Worm (Caenorhabditis elegans) whole organism, L2 larva: ENCODE measurements around the gene F46C5.7.

Experiments used
- F13H6.1 ChIP-seq: sonication (generic microtip); optimal IDR thresholded peaks from 2 replicates; lab custom pipeline; 2016; ENCODE audit warnings: missing genetic modification characterization, missing compliant biosample characterization
- lsy-2 ChIP-seq, 2 experiments: fragments of 150-350 bp in 1 of 2; sonication (generic microtip) in 1 of 2; optimal IDR thresholded peaks; 2 replicates each; lab custom pipeline; 2014 to 2017; ENCODE audit warnings: missing biosample characterization in 2 of 2, missing genetic modification characterization in 2 of 2
- nhr-12 ChIP-seq: fragments of 150-350 bp; optimal IDR thresholded peaks from 2 replicates; lab custom pipeline; 2014; ENCODE audit warnings: missing biosample characterization, missing genetic modification characterization
- nhr-129 ChIP-seq: fragments of 150-350 bp; optimal IDR thresholded peaks from 2 replicates; lab custom pipeline; 2014; ENCODE audit warnings: missing biosample characterization, missing genetic modification characterization
- nhr-23 ChIP-seq: fragments of 150-350 bp; optimal IDR thresholded peaks from 2 replicates; lab custom pipeline; 2014; ENCODE audit warnings: missing biosample characterization, missing genetic modification reagents, missing genetic modification characterization
- nhr-6 ChIP-seq: fragments of 150-350 bp; optimal IDR thresholded peaks from 2 replicates; lab custom pipeline; 2014; ENCODE audit warnings: missing biosample characterization, missing genetic modification characterization
- snpc-4 ChIP-seq: fragments of 150-350 bp; optimal IDR thresholded peaks from 2 replicates; lab custom pipeline; 2014; ENCODE audit warnings: missing biosample characterization, missing genetic modification characterization
- unc-55 ChIP-seq: fragments of 150-350 bp; sonication (generic microtip); optimal IDR thresholded peaks from 3 replicates; lab custom pipeline; 2014; ENCODE audit warnings: missing biosample characterization, missing genetic modification reagents, missing genetic modification characterization
- unc-62 ChIP-seq: fragments of 150-350 bp; optimal IDR thresholded peaks from 2 replicates; lab custom pipeline; 2014; ENCODE audit warnings: missing biosample characterization, missing genetic modification reagents, missing genetic modification characterization
- ztf-11 ChIP-seq: sonication (generic microtip); optimal IDR thresholded peaks from 2 replicates; lab custom pipeline; 2017; ENCODE audit warnings: missing biosample characterization, missing genetic modification characterization

DNA sequence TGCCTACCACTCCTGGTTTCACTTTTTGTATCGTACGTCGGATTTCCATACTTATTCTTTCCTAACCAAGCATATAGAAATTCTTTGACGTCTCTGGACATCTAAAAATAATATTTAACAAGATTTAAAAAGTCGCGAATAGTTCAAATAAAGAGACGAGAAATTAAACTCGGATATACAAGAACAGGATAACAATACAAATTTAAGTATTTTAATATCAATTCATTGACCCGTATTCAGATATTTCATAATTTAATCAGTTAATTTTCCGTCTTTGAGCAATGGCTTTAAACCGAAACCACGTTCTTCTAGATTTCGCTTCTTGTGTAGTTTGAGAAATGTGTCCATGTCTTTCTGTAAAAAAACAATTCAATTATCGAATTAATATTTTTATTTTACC is 44.4 kb downstream of the F46C5.7 start, which contains the start of gene rha-1:
- TF ChIP-seq unc-62 (GFP tag; lab: Kevin White, UChicago): no peak
- no peak for TF ChIP-seq snpc-4 (tag; lab: Kevin White, UChicago)
- TF ChIP-seq lsy-2 (tag; optimal IDR thresholded peaks at IDR 0.05; lab: Kevin White, UChicago): no peak
- no peak for TF ChIP-seq ztf-11 (tag; lab: Kevin White, UChicago)
- no peak for TF ChIP-seq nhr-23 (tag; lab: Kevin White, UChicago)
- no peak for TF ChIP-seq F13H6.1 (tag; lab: Kevin White, UChicago)
- TF ChIP-seq nhr-12 (tag; lab: Kevin White, UChicago): no peak
- no peak for TF ChIP-seq nhr-6 (tag; lab: Kevin White, UChicago)
- TF ChIP-seq nhr-129: no peak
- TF ChIP-seq unc-55 (GFP tag; lab: Kevin White, UChicago): no peak
